Worm (Caenorhabditis elegans) whole organism, L2 larva: ENCODE results near the gene srx-98.

Experiments
- blmp-1 ChIP-seq: sonication (generic microtip); optimal IDR thresholded peaks from 2 replicates; lab custom pipeline; 2017; ENCODE audit warnings: missing genetic modification characterization, mild to moderate bottlenecking, missing compliant biosample characterization, antibody characterized with exemption, moderate library complexity; ENCODE audit not compliant: insufficient read depth
- dmd-4 ChIP-seq: sonication (generic microtip); optimal IDR thresholded peaks from 2 replicates; lab custom pipeline; 2017; ENCODE audit warnings: missing biosample characterization, missing genetic modification characterization
- elt-1 ChIP-seq: fragments of 150-350 bp; optimal IDR thresholded peaks from 2 replicates; lab custom pipeline; 2014; ENCODE audit warnings: missing biosample characterization, missing genetic modification characterization
- lin-39 ChIP-seq: fragments of 150-350 bp; optimal IDR thresholded peaks from 2 replicates; lab custom pipeline; 2014; ENCODE audit warnings: missing biosample characterization, missing genetic modification reagents, missing genetic modification characterization
- lsy-2 ChIP-seq, 2 experiments: fragments of 150-350 bp in 1 of 2; sonication (generic microtip) in 1 of 2; optimal IDR thresholded peaks; 2 replicates each; lab custom pipeline; 2014 to 2017; ENCODE audit warnings: missing biosample characterization in 2 of 2, missing genetic modification characterization in 2 of 2
- nhr-10 ChIP-seq: sonication (generic microtip); optimal IDR thresholded peaks from 2 replicates; lab custom pipeline; 2017; ENCODE audit warnings: missing biosample characterization, missing genetic modification characterization
- nhr-237 ChIP-seq: fragments of 150-350 bp; optimal IDR thresholded peaks from 2 replicates; lab custom pipeline; 2014; ENCODE audit warnings: missing biosample characterization, missing genetic modification characterization
- skn-1 ChIP-seq: sonication (generic microtip); optimal IDR thresholded peaks from 2 replicates; lab custom pipeline; 2017; ENCODE audit warnings: missing biosample characterization, missing genetic modification characterization
- snpc-4 ChIP-seq: fragments of 150-350 bp; optimal IDR thresholded peaks from 2 replicates; lab custom pipeline; 2014; ENCODE audit warnings: missing biosample characterization, missing genetic modification characterization
- unc-62 ChIP-seq: fragments of 150-350 bp; optimal IDR thresholded peaks from 2 replicates; lab custom pipeline; 2014; ENCODE audit warnings: missing biosample characterization, missing genetic modification reagents, missing genetic modification characterization
- zag-1 ChIP-seq: fragments of 150-350 bp; optimal IDR thresholded peaks from 2 replicates; lab custom pipeline; 2014; ENCODE audit warnings: missing biosample characterization, missing genetic modification characterization
- ztf-4 ChIP-seq: fragments of 150-350 bp; optimal IDR thresholded peaks from 2 replicates; lab custom pipeline; 2014; ENCODE audit warnings: missing biosample characterization, missing genetic modification characterization

DNA sequence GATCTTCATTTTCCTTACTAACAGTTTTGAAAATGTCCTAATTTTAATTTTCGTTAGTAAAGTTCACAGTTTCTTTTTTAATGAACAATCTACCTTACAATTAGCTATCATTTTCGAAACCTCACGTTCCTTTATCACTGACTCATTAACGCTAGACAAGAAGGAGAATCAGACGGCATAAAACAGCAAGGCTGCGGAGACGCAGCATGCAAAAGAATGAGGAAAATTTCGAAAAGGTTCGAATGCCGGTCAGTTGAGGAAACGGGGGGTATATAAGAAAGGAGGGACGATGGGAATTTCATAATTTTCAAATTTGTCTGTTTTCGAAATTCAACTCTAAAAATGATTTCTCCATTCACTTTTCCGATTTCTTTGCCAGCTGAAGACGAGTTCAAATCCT is 8.9 kb downstream of the srx-98 start, which contains the start of gene F19B10.13:
- no peak for TF ChIP-seq dmd-4 (tag; lab: Kevin White, UChicago)
- no peak for TF ChIP-seq snpc-4 (tag; lab: Kevin White, UChicago)
- no peak for TF ChIP-seq ztf-4 (tag; lab: Kevin White, UChicago)
- no peak for TF ChIP-seq nhr-237
- TF ChIP-seq zag-1 (tag; lab: Kevin White, UChicago): no peak
- no peak for TF ChIP-seq unc-62
- no peak for TF ChIP-seq lsy-2 (tag; optimal IDR thresholded peaks at IDR 0.05; lab: Kevin White, UChicago)
- TF ChIP-seq nhr-10: no peak
- TF ChIP-seq lin-39: no peak
- no peak for TF ChIP-seq blmp-1
- TF ChIP-seq elt-1 (tag; lab: Kevin White, UChicago): no peak
- no peak for TF ChIP-seq skn-1
